In genomic region chrX:8163555-8163954, ce11 we compare ENCODE assay signal across 2 worm cellular contexts.
TF ChIP-seq lines count a peak whose summit lies in the region.

No protein-coding gene starts in this region.

TF ChIP-seq in whole organism, L1 larva, 84 proteins besides CTCF, POLR2A, EP300 and RAD21 (continued from another document):
- TF ChIP-seq nhr-76 (tag; optimal IDR thresholded peaks at IDR 0.05; lab: Kevin White, UChicago), result no peak
- TF ChIP-seq C34B4.2 (tag; optimal IDR thresholded peaks at IDR 0.05; lab: Kevin White, UChicago), result no peak
- no peak for TF ChIP-seq mab-9 (GFP tag; IDR thresholded peaks at IDR 0.05; lab: Robert Waterston, UW)
- TF ChIP-seq lin-39 (tag; optimal IDR thresholded peaks at IDR 0.05; lab: Kevin White, UChicago), result no peak
- TF ChIP-seq egl-13 (tag; optimal IDR thresholded peaks at IDR 0.05; lab: Kevin White, UChicago), result peak; percentile 57
- no peak for TF ChIP-seq xbp-1 (tag; optimal IDR thresholded peaks at IDR 0.05; lab: Kevin White, UChicago)
- TF ChIP-seq elt-3 (tag; optimal IDR thresholded peaks at IDR 0.05; lab: Kevin White, UChicago), result no peak
- TF ChIP-seq nhr-85 (tag; lab: Kevin White, UChicago), result no peak
- TF ChIP-seq nhr-11 (tag; optimal IDR thresholded peaks at IDR 0.05; lab: Kevin White, UChicago), result no peak
- no peak for TF ChIP-seq nhr-84 (tag; optimal IDR thresholded peaks at IDR 0.05; lab: Kevin White, UChicago)
- peak; percentile 89 for TF ChIP-seq ceh-8 (GFP tag; optimal IDR thresholded peaks at IDR 0.05; lab: Kevin White, UChicago)
- no peak for TF ChIP-seq pag-3 (tag; optimal IDR thresholded peaks at IDR 0.05; lab: Kevin White, UChicago; ENCODE audit: borderline replicate concordance, insufficient read depth)
- TF ChIP-seq nhr-237 (tag; optimal IDR thresholded peaks at IDR 0.05; lab: Kevin White, UChicago), result no peak
- TF ChIP-seq nhr-47 (tag; optimal IDR thresholded peaks at IDR 0.05; lab: Kevin White, UChicago), result peak; percentile 67
- TF ChIP-seq ceh-88 (GFP tag; IDR thresholded peaks at IDR 0.05; lab: Robert Waterston, UW), result 0 out of 2 replicates have a peak, but pooled peaks have one; percentile 37
- TF ChIP-seq C16A3.4 (tag; optimal IDR thresholded peaks at IDR 0.05; lab: Kevin White, UChicago), result no peak
- TF ChIP-seq sptf-1 (tag; optimal IDR thresholded peaks at IDR 0.05; lab: Kevin White, UChicago), result no peak
- no peak for TF ChIP-seq mdl-1 (tag; optimal IDR thresholded peaks at IDR 0.05; lab: Kevin White, UChicago)
- TF ChIP-seq unc-62 (GFP tag; optimal IDR thresholded peaks at IDR 0.05; lab: Kevin White, UChicago), result no peak
- TF ChIP-seq efl-3 (GFP tag; optimal IDR thresholded peaks at IDR 0.05; lab: Kevin White, UChicago), result no peak
- TF ChIP-seq tbx-2 (tag; optimal IDR thresholded peaks at IDR 0.05; lab: Kevin White, UChicago), result peak; percentile 7
- no peak for TF ChIP-seq ama-1 (optimal IDR thresholded peaks at IDR 0.05; lab: Kevin White, UChicago)
- TF ChIP-seq aly-2 (tag; optimal IDR thresholded peaks at IDR 0.05; lab: Kevin White, UChicago), result no peak
- peak; percentile 59 for TF ChIP-seq sox-4 (tag; optimal IDR thresholded peaks at IDR 0.05; lab: Kevin White, UChicago)
- no peak for TF ChIP-seq pax-3 (tag; optimal IDR thresholded peaks at IDR 0.05; lab: Kevin White, UChicago)
- peak in 1 of 2 experiments; percentile 27 for TF ChIP-seq lin-35 (GFP tag; optimal IDR thresholded peaks at IDR 0.05; lab: Kevin White, UChicago)
- peak; percentile 93 for TF ChIP-seq fkh-8 (tag; optimal IDR thresholded peaks at IDR 0.05; lab: Kevin White, UChicago)
- TF ChIP-seq grh-1 (GFP tag; IDR thresholded peaks at IDR 0.05; lab: Robert Waterston, UW), result no peak
- no peak for TF ChIP-seq C04F5.9 (tag; optimal IDR thresholded peaks at IDR 0.05; lab: Kevin White, UChicago)
- TF ChIP-seq ceh-63 (GFP tag; optimal IDR thresholded peaks at IDR 0.05; lab: Kevin White, UChicago), result no peak
- no peak for TF ChIP-seq ztf-4 (tag; optimal IDR thresholded peaks at IDR 0.05; lab: Kevin White, UChicago)
- TF ChIP-seq lin-15B (tag; optimal IDR thresholded peaks at IDR 0.05; lab: Kevin White, UChicago), result no peak
- TF ChIP-seq Y116A8C.19 (tag; optimal IDR thresholded peaks at IDR 0.05; lab: Kevin White, UChicago; ENCODE audit: borderline replicate concordance), result no peak
- peak; percentile 88 for TF ChIP-seq lin-14 (GFP tag; optimal IDR thresholded peaks at IDR 0.05; lab: Kevin White, UChicago)
- TF ChIP-seq alr-1 (tag; optimal IDR thresholded peaks at IDR 0.05; lab: Kevin White, UChicago; ENCODE audit: borderline replicate concordance), result no peak
- no peak for TF ChIP-seq nhr-90 (tag; optimal IDR thresholded peaks at IDR 0.05; lab: Kevin White, UChicago; ENCODE audit: poor library complexity)
- TF ChIP-seq mep-1 (tag; optimal IDR thresholded peaks at IDR 0.05; lab: Kevin White, UChicago), result no peak
- peak; percentile 39 for TF ChIP-seq dsc-1 (tag; optimal IDR thresholded peaks at IDR 0.05; lab: Kevin White, UChicago)
- TF ChIP-seq mef-2 (tag; optimal IDR thresholded peaks at IDR 0.05; lab: Kevin White, UChicago), result no peak
- TF ChIP-seq nhr-71 (tag; optimal IDR thresholded peaks at IDR 0.05; lab: Kevin White, UChicago), result peak; percentile 39
- no peak for TF ChIP-seq skn-1 (tag; optimal IDR thresholded peaks at IDR 0.05; lab: Kevin White, UChicago)
- peak in 1 of 2 experiments; percentile 24 for TF ChIP-seq ztf-11 (tag; optimal IDR thresholded peaks at IDR 0.05; lab: Kevin White, UChicago)
- no peak for TF ChIP-seq lin-13 (GFP tag; optimal IDR thresholded peaks at IDR 0.05; lab: Kevin White, UChicago)
- no peak for TF ChIP-seq elt-2 (tag; optimal IDR thresholded peaks at IDR 0.05; lab: Kevin White, UChicago)
- TF ChIP-seq pqm-1 (tag; optimal IDR thresholded peaks at IDR 0.05; lab: Kevin White, UChicago), result no peak
- no peak for TF ChIP-seq fos-1 (tag; optimal IDR thresholded peaks at IDR 0.05; lab: Kevin White, UChicago)
- peak in 1 of 2 experiments; percentile 31 for TF ChIP-seq lsy-2 (tag; optimal IDR thresholded peaks at IDR 0.05; lab: Kevin White, UChicago)
- TF ChIP-seq snpc-4 (tag; optimal IDR thresholded peaks at IDR 0.05; lab: Kevin White, UChicago), result no peak
- TF ChIP-seq egl-27 (tag; optimal IDR thresholded peaks at IDR 0.05; lab: Kevin White, UChicago), result no peak
- TF ChIP-seq aha-1 (tag; optimal IDR thresholded peaks at IDR 0.05; lab: Kevin White, UChicago), result no peak
- TF ChIP-seq zag-1 (tag; optimal IDR thresholded peaks at IDR 0.05; lab: Kevin White, UChicago), result no peak
- no peak for TF ChIP-seq nhr-28 (tag; optimal IDR thresholded peaks at IDR 0.05; lab: Kevin White, UChicago)
- TF ChIP-seq irx-1 (tag; optimal IDR thresholded peaks at IDR 0.05; lab: Kevin White, UChicago), result no peak
- TF ChIP-seq swsn-7 (tag; optimal IDR thresholded peaks at IDR 0.05; lab: Kevin White, UChicago), result peak; percentile 60
- peak; percentile 42 to 64 (median 59) for TF ChIP-seq ceh-82 (tag; optimal IDR thresholded peaks at IDR 0.05; lab: Kevin White, UChicago)
- TF ChIP-seq lir-3 (tag; optimal IDR thresholded peaks at IDR 0.05; lab: Kevin White, UChicago; ENCODE audit: poor library complexity), result no peak
- TF ChIP-seq nhr-20 (tag; optimal IDR thresholded peaks at IDR 0.05; lab: Kevin White, UChicago), result no peak
- TF ChIP-seq dpl-1 (GFP tag; optimal IDR thresholded peaks at IDR 0.05; lab: Kevin White, UChicago), result peak in 1 of 3 experiments; percentile 24
- TF ChIP-seq tlp-1 (tag; optimal IDR thresholded peaks at IDR 0.05; lab: Kevin White, UChicago), result no peak
- peak; percentile 62 for TF ChIP-seq fkh-10 (GFP tag; optimal IDR thresholded peaks at IDR 0.05; lab: Kevin White, UChicago)
- no peak for TF ChIP-seq efl-1 (optimal IDR thresholded peaks at IDR 0.05; lab: Kevin White, UChicago)
- TF ChIP-seq efl-1 (GFP tag; optimal IDR thresholded peaks at IDR 0.05 in 1 of 2; lab: Kevin White, UChicago), result peak in 1 of 2 experiments; percentile 4
- TF ChIP-seq unc-130 (tag; optimal IDR thresholded peaks at IDR 0.05; lab: Kevin White, UChicago), result no peak
- no peak for TF ChIP-seq ets-5 (GFP tag; IDR thresholded peaks at IDR 0.05; lab: Robert Waterston, UW)
- TF ChIP-seq nhr-12 (tag; optimal IDR thresholded peaks at IDR 0.05; lab: Kevin White, UChicago), result no peak
- no peak for TF ChIP-seq hpl-2 (GFP tag; optimal IDR thresholded peaks at IDR 0.05; lab: Kevin White, UChicago)
- TF ChIP-seq sup-37 (GFP tag; optimal IDR thresholded peaks at IDR 0.05; lab: Kevin White, UChicago), result no peak

TF ChIP-seq in whole organism, young adult, 124 proteins besides CTCF, POLR2A, EP300 and RAD21 (continued from another document):
- TF ChIP-seq efl-1 (GFP tag; optimal IDR thresholded peaks at IDR 0.05; lab: Kevin White, UChicago) (no peak), zfh-2 (GFP tag; conservative IDR thresholded peaks at IDR 0.05; lab: Robert Waterston, UW) (peak; percentile 99)
TF ChIP-seq in whole organism, young adult: peak in this region for 28.
